Worm (Caenorhabditis elegans) whole organism, L3 larva: ENCODE data around the gene ZC262.7.

ENCODE experiments used
- R02D3.7 ChIP-seq: fragments of 150-350 bp; optimal IDR thresholded peaks from 2 replicates; lab custom pipeline; 2014; ENCODE audit warnings: missing biosample characterization, missing genetic modification characterization
- ZK546.5 ChIP-seq: sonication (generic microtip); optimal IDR thresholded peaks from 2 replicates; lab custom pipeline; 2017; ENCODE audit warnings: missing biosample characterization, missing genetic modification characterization
- ama-1 ChIP-seq: fragments of 150-350 bp; optimal IDR thresholded peaks from 2 replicates; lab custom pipeline; 2018
- ceh-16 ChIP-seq: sonication (generic microtip); optimal IDR thresholded peaks from 2 replicates; lab custom pipeline; 2017; ENCODE audit warnings: missing biosample characterization, missing genetic modification characterization
- ceh-28 ChIP-seq: fragments of 150-350 bp; optimal IDR thresholded peaks from 2 replicates; lab custom pipeline; 2014; ENCODE audit warnings: missing biosample characterization, missing genetic modification reagents, missing genetic modification characterization
- ceh-82 ChIP-seq: fragments of 150-350 bp; optimal IDR thresholded peaks from 2 replicates; lab custom pipeline; 2014; ENCODE audit warnings: missing biosample characterization, missing genetic modification characterization
- egl-5 ChIP-seq: fragments of 150-350 bp; optimal IDR thresholded peaks from 2 replicates; lab custom pipeline; 2017; ENCODE audit warnings: missing biosample characterization, missing genetic modification reagents, missing genetic modification characterization, inconsistent platforms
- elt-1 ChIP-seq: fragments of 150-350 bp; optimal IDR thresholded peaks from 2 replicates; lab custom pipeline; 2014; ENCODE audit warnings: missing biosample characterization, missing genetic modification characterization
- elt-2 ChIP-seq: sonication (generic microtip); optimal IDR thresholded peaks from 2 replicates; lab custom pipeline; 2016; ENCODE audit warnings: missing genetic modification reagents, mild to moderate bottlenecking, missing genetic modification characterization, missing compliant biosample characterization
- elt-3 ChIP-seq, 3 experiments: fragments of 150-350 bp in 1 of 3; sonication (generic microtip) in 2 of 3; optimal IDR thresholded peaks; 2 replicates in 2 of 3; 4 replicates in 1 of 3; lab custom pipeline; 2014 to 2017; ENCODE audit warnings: missing biosample characterization in 3 of 3, missing genetic modification characterization in 3 of 3
- eor-1 ChIP-seq, 2 experiments: fragments of 150-350 bp; optimal IDR thresholded peaks; 2 replicates each; lab custom pipeline; 2014 to 2018; ENCODE audit warnings: missing biosample characterization in 2 of 2, missing genetic modification characterization in 2 of 2
- fkh-10 ChIP-seq: sonication (generic microtip); optimal IDR thresholded peaks from 2 replicates; lab custom pipeline; 2017; ENCODE audit warnings: missing biosample characterization, missing genetic modification reagents, missing genetic modification characterization
- fkh-2 ChIP-seq: fragments of 150-350 bp; optimal IDR thresholded peaks from 2 replicates; lab custom pipeline; 2014; ENCODE audit warnings: missing biosample characterization, missing genetic modification reagents, missing genetic modification characterization
- hmg-11 ChIP-seq: sonication (generic microtip); optimal IDR thresholded peaks from 2 replicates; lab custom pipeline; 2016; ENCODE audit warnings: missing genetic modification characterization, missing compliant biosample characterization
- lin-15B ChIP-seq: fragments of 150-350 bp; optimal IDR thresholded peaks from 2 replicates; lab custom pipeline; 2014; ENCODE audit warnings: missing biosample characterization, missing genetic modification characterization
- lin-39 ChIP-seq: fragments of 150-350 bp; optimal IDR thresholded peaks from 2 replicates; lab custom pipeline; 2018; ENCODE audit warnings: missing biosample characterization, missing genetic modification reagents, missing genetic modification characterization
- lsy-12 ChIP-seq: sonication (generic microtip); optimal IDR thresholded peaks from 2 replicates; lab custom pipeline; 2016; ENCODE audit warnings: mild to moderate bottlenecking, missing genetic modification characterization, missing compliant biosample characterization
- mdl-1 ChIP-seq: fragments of 150-350 bp; optimal IDR thresholded peaks from 2 replicates; lab custom pipeline; 2014; ENCODE audit warnings: missing biosample characterization, missing genetic modification characterization
- mml-1 ChIP-seq: fragments of 150-350 bp; sonication (generic microtip); optimal IDR thresholded peaks from 3 replicates; lab custom pipeline; 2014; ENCODE audit warnings: missing biosample characterization, missing genetic modification characterization
- nfya-1 ChIP-seq: sonication (generic microtip); optimal IDR thresholded peaks from 2 replicates; lab custom pipeline; 2017; ENCODE audit warnings: missing genetic modification characterization, mild to moderate bottlenecking, missing compliant biosample characterization, antibody characterized with exemption, moderate library complexity; ENCODE audit not compliant: insufficient read depth
- nhr-11 ChIP-seq: fragments of 150-350 bp; optimal IDR thresholded peaks from 2 replicates; lab custom pipeline; 2014; ENCODE audit warnings: missing biosample characterization, missing genetic modification characterization
- nhr-23 ChIP-seq: fragments of 150-350 bp; optimal IDR thresholded peaks from 2 replicates; lab custom pipeline; 2014; ENCODE audit warnings: missing biosample characterization, missing genetic modification reagents, missing genetic modification characterization
- nhr-237 ChIP-seq: fragments of 150-350 bp; optimal IDR thresholded peaks from 2 replicates; lab custom pipeline; 2014; ENCODE audit warnings: missing biosample characterization, missing genetic modification characterization
- nhr-25 ChIP-seq: sonication (generic microtip); optimal IDR thresholded peaks from 2 replicates; lab custom pipeline; 2017; ENCODE audit warnings: missing biosample characterization, missing genetic modification characterization
- nhr-28 ChIP-seq: fragments of 150-350 bp; optimal IDR thresholded peaks from 2 replicates; lab custom pipeline; 2014; ENCODE audit warnings: missing biosample characterization, missing genetic modification characterization
- nhr-43 ChIP-seq: sonication (generic microtip); optimal IDR thresholded peaks from 2 replicates; lab custom pipeline; 2016; ENCODE audit warnings: mild to moderate bottlenecking, missing genetic modification characterization, missing compliant biosample characterization; ENCODE audit not compliant: poor library complexity, severe bottlenecking
- nhr-67 ChIP-seq: fragments of 150-350 bp; optimal IDR thresholded peaks from 2 replicates; lab custom pipeline; 2014; ENCODE audit warnings: missing biosample characterization, missing genetic modification characterization
- nhr-77 ChIP-seq: fragments of 150-350 bp; optimal IDR thresholded peaks from 2 replicates; lab custom pipeline; 2014; ENCODE audit warnings: missing biosample characterization, missing genetic modification characterization
- pha-4 ChIP-seq: fragments of 150-350 bp; optimal IDR thresholded peaks from 2 replicates; lab custom pipeline; 2014; ENCODE audit warnings: missing biosample characterization, missing genetic modification reagents, missing genetic modification characterization
- pqm-1 ChIP-seq: fragments of 150-350 bp; optimal IDR thresholded peaks from 2 replicates; lab custom pipeline; 2017; ENCODE audit warnings: missing biosample characterization, missing genetic modification characterization, inconsistent platforms
- sea-2 ChIP-seq: fragments of 150-350 bp; sonication (generic microtip); optimal IDR thresholded peaks from 4 replicates; lab custom pipeline; 2014; ENCODE audit warnings: missing biosample characterization, missing genetic modification reagents, missing genetic modification characterization
- skn-1 ChIP-seq: fragments of 150-350 bp; optimal IDR thresholded peaks from 2 replicates; lab custom pipeline; 2014; ENCODE audit warnings: missing biosample characterization, missing genetic modification characterization
- snpc-4 ChIP-seq: fragments of 150-350 bp; optimal IDR thresholded peaks from 2 replicates; lab custom pipeline; 2014; ENCODE audit warnings: missing biosample characterization, missing genetic modification characterization
- tbx-2 ChIP-seq: sonication (generic microtip); optimal IDR thresholded peaks from 2 replicates; lab custom pipeline; 2016; ENCODE audit warnings: mild to moderate bottlenecking, missing genetic modification characterization, missing compliant biosample characterization
- unc-62 ChIP-seq: fragments of 150-350 bp; sonication (generic microtip); optimal IDR thresholded peaks from 4 replicates; lab custom pipeline; 2014; ENCODE audit warnings: missing biosample characterization, missing genetic modification reagents, missing genetic modification characterization
- zag-1 ChIP-seq: fragments of 150-350 bp; optimal IDR thresholded peaks from 2 replicates; lab custom pipeline; 2014; ENCODE audit warnings: missing biosample characterization, missing genetic modification characterization
- ztf-4 ChIP-seq: fragments of 150-350 bp; optimal IDR thresholded peaks from 2 replicates; lab custom pipeline; 2014; ENCODE audit warnings: missing biosample characterization, missing genetic modification characterization

The ZC262.7 gene

DNA sequence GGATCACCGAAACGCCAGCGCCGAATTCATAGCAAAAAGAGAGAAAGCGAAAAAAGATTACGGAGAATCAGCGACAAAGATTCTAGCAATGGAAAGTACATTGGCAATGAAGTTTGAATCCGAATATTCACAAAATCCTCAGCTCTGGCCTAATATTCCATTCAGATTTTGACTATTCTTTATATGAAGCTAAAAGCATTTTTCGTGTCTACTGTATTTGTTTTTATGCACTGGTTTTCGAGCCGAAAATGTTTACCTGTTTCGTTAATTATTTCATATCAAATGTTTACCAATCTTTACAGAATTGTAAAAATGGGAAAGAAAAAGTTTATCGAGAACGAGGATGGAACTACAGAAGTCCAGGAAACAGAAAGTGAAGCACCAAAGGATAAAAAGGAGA is 35.9 kb downstream of the ZC262.7 start, which contains the start of gene F10E9.4:
Gene F10E9.4 (plus strand): TSS at position 301 of the 400 bp plus-strand sequence.
- no peak for TF ChIP-seq ceh-82 (tag; lab: Kevin White, UChicago)
- TF ChIP-seq egl-5 (tag; lab: Kevin White, UChicago), result no peak
- no peak for TF ChIP-seq unc-62 (GFP tag; lab: Kevin White, UChicago)
- no peak for TF ChIP-seq elt-2 (tag; lab: Kevin White, UChicago)
- TF ChIP-seq tbx-2 (tag; lab: Kevin White, UChicago), result no peak
- no peak for TF ChIP-seq lin-15B
- TF ChIP-seq nhr-11 (tag; lab: Kevin White, UChicago), result no peak
- TF ChIP-seq pha-4, result no peak
- no peak for TF ChIP-seq ceh-16 (tag; lab: Kevin White, UChicago)
- no peak for TF ChIP-seq zag-1 (tag; lab: Kevin White, UChicago)
- TF ChIP-seq eor-1 (tag; optimal IDR thresholded peaks at IDR 0.05; lab: Kevin White, UChicago), result no peak
- no peak for TF ChIP-seq mml-1 (tag; lab: Kevin White, UChicago)
- TF ChIP-seq ama-1, result no peak
- no peak for TF ChIP-seq nhr-237 (tag; lab: Kevin White, UChicago)
- no peak for TF ChIP-seq nhr-28 (tag; lab: Kevin White, UChicago)

DNA sequence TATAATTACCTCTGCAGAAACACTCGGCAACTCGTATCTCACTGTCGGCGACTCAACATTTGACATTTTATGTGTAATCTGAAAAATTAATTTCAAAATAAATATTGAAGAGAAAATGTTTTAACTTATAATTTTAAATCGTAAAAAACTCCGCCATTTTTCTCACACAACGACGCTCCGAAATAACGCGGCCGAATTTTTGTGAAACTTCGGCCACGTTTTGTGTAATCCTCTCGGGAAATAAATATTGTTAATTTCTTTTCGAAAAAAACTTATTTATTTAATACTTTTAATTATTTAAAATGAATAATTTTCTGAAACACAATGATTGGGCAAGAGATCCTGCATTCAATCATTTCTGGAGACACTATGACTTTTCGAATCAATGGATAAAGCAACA is 36.8 kb downstream of the ZC262.7 start, which contains the start of the genes F10E9.7 and F10E9.5:
Gene F10E9.7 (minus strand): TSS at position 86 of the 400 bp plus-strand sequence.
Gene F10E9.5 (plus strand): TSS at position 237 of the 400 bp plus-strand sequence.
- peak; percentile 32 for TF ChIP-seq ceh-28
- TF ChIP-seq tbx-2 (tag; lab: Kevin White, UChicago), result peak; percentile 56
- peak; percentile 17 for TF ChIP-seq elt-1
- TF ChIP-seq unc-62 (GFP tag; lab: Kevin White, UChicago), result no peak
- TF ChIP-seq nhr-25, result peak; percentile 57
- TF ChIP-seq ZK546.5 (tag; lab: Kevin White, UChicago), result no peak
- no peak for TF ChIP-seq nhr-11 (tag; lab: Kevin White, UChicago)
- peak; percentile 97 for TF ChIP-seq lin-15B
- TF ChIP-seq elt-3 (tag; optimal IDR thresholded peaks at IDR 0.05; lab: Kevin White, UChicago), result no peak
- TF ChIP-seq lin-39 (tag; lab: Kevin White, UChicago), result peak; percentile 62
- TF ChIP-seq elt-2 (tag; lab: Kevin White, UChicago), result peak; percentile 53
- peak; percentile 97 for TF ChIP-seq nhr-43 (tag; lab: Kevin White, UChicago)
- TF ChIP-seq fkh-10 (GFP tag; lab: Kevin White, UChicago), result peak; percentile 30
- TF ChIP-seq ama-1, result no peak
- peak in 1 of 2 experiments; percentile 49 for TF ChIP-seq eor-1 (tag; optimal IDR thresholded peaks at IDR 0.05; lab: Kevin White, UChicago)
- peak; percentile 71 for TF ChIP-seq hmg-11 (tag; lab: Kevin White, UChicago)
- TF ChIP-seq nhr-67, result peak; percentile 60
- peak; percentile 58 for TF ChIP-seq ceh-82 (tag; lab: Kevin White, UChicago)
- TF ChIP-seq lsy-12 (tag; lab: Kevin White, UChicago), result peak; percentile 89
- TF ChIP-seq skn-1 (tag; lab: Kevin White, UChicago), result peak; percentile 58
- peak; percentile 86 for TF ChIP-seq snpc-4
- TF ChIP-seq egl-5 (tag; lab: Kevin White, UChicago), result peak; percentile 68
- peak; percentile 96 for TF ChIP-seq pha-4
- peak; percentile 96 for TF ChIP-seq nhr-23 (tag; lab: Kevin White, UChicago)
- TF ChIP-seq nfya-1 (tag; lab: Kevin White, UChicago), result peak; percentile 89
- peak; percentile 27 for TF ChIP-seq pqm-1 (tag; lab: Kevin White, UChicago)
- TF ChIP-seq R02D3.7 (tag; lab: Kevin White, UChicago), result peak; percentile 55
- TF ChIP-seq mml-1 (tag; lab: Kevin White, UChicago), result no peak

DNA sequence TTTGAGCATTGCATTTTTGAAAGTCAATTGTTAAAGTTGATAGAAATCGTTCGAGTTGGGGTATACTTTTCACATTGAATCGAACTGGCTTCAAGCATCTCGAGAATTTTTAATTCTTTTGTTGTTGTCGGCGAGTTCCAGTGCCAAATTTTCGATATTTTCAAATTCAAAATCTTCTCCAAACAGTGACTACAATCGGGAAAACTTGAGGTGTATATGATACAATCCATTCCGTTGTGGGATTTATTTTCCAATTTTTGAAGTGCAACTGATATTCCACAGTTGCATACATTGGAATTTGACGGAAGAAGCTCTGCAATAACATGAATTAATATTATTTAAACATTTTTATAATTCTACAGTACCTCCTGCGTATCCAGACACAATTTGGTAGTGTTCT is 38.3 kb downstream of the ZC262.7 start:
- TF ChIP-seq fkh-2 (tag; lab: Kevin White, UChicago) (no peak), ztf-4 (tag; lab: Kevin White, UChicago) (no peak), nhr-43 (tag; lab: Kevin White, UChicago) (no peak), mdl-1 (tag; lab: Kevin White, UChicago) (no peak), nhr-28 (tag; lab: Kevin White, UChicago) (no peak), mml-1 (tag; lab: Kevin White, UChicago) (no peak), sea-2 (no peak), fkh-10 (GFP tag; lab: Kevin White, UChicago) (no peak), nhr-77 (tag; lab: Kevin White, UChicago) (no peak)
- TF ChIP-seq, all 47 proteins: peak for 0
